Worm (Caenorhabditis elegans) whole organism, mixed stage, embryonic: ENCODE results near the gene ZC21.10.

Experiments used
- M03D4.4 ChIP-seq: sonication (generic microtip); optimal IDR thresholded peaks from 2 replicates; lab custom pipeline; 2017; ENCODE audit warnings: mild to moderate bottlenecking, missing genetic modification characterization, missing compliant biosample characterization
- blmp-1 ChIP-seq: fragments of 150-350 bp; optimal IDR thresholded peaks from 2 replicates; lab custom pipeline; 2014; ENCODE audit warnings: missing biosample characterization, missing genetic modification characterization
- ceh-43 ChIP-seq: fragments of 200-800 bp; sonication (Bioruptor generic); optimal IDR thresholded peaks from 2 replicates; lab custom pipeline; 2018; ENCODE audit warnings: mild to moderate bottlenecking, missing genetic modification characterization, moderate library complexity, missing compliant biosample characterization
- ceh-83 ChIP-seq: fragments of 200-800 bp; sonication (Bioruptor generic); optimal IDR thresholded peaks from 2 replicates; lab custom pipeline; 2018; ENCODE audit warnings: mild to moderate bottlenecking, missing genetic modification characterization, missing compliant biosample characterization
- ces-1 ChIP-seq: fragments of 150-350 bp; optimal IDR thresholded peaks from 2 replicates; lab custom pipeline; 2014; ENCODE audit warnings: missing biosample characterization, missing genetic modification reagents, missing genetic modification characterization
- elt-1 ChIP-seq: sonication (generic microtip); optimal IDR thresholded peaks from 2 replicates; lab custom pipeline; 2017; ENCODE audit warnings: missing genetic modification characterization, mild to moderate bottlenecking, missing compliant biosample characterization, antibody characterized with exemption, moderate library complexity, borderline replicate concordance; ENCODE audit not compliant: insufficient read depth
- elt-3 ChIP-seq: fragments of 150-350 bp; optimal IDR thresholded peaks from 2 replicates; lab custom pipeline; 2014; ENCODE audit warnings: missing biosample characterization, missing genetic modification characterization
- flh-1 ChIP-seq: fragments of 200-800 bp; sonication (Bioruptor generic); optimal IDR thresholded peaks from 2 replicates; lab custom pipeline; 2018; ENCODE audit warnings: mild to moderate bottlenecking, missing genetic modification characterization, moderate library complexity, missing compliant biosample characterization
- ham-2 ChIP-seq: fragments of 200-800 bp; sonication (Bioruptor generic); optimal IDR thresholded peaks from 2 replicates; lab custom pipeline; 2018; ENCODE audit warnings: mild to moderate bottlenecking, missing genetic modification characterization, missing compliant biosample characterization
- hlh-1 ChIP-seq: fragments of 150-350 bp; optimal IDR thresholded peaks from 2 replicates; lab custom pipeline; 2014; ENCODE audit warnings: missing biosample characterization, missing genetic modification reagents, missing genetic modification characterization
- lin-13 ChIP-seq: fragments of 150-350 bp; optimal IDR thresholded peaks from 2 replicates; lab custom pipeline; 2014; ENCODE audit warnings: missing biosample characterization, missing genetic modification characterization
- lsy-2 ChIP-seq: fragments of 150-350 bp; optimal IDR thresholded peaks from 2 replicates; lab custom pipeline; 2014; ENCODE audit warnings: missing biosample characterization, missing genetic modification characterization
- mab-5 ChIP-seq: fragments of 150-350 bp; optimal IDR thresholded peaks from 2 replicates; lab custom pipeline; 2014; ENCODE audit warnings: missing biosample characterization, missing genetic modification characterization
- mep-1 ChIP-seq: fragments of 150-350 bp; optimal IDR thresholded peaks from 2 replicates; lab custom pipeline; 2017; ENCODE audit warnings: missing biosample characterization, missing genetic modification reagents, missing genetic modification characterization, inconsistent platforms
- mls-2 ChIP-seq: sonication (generic microtip); optimal IDR thresholded peaks from 2 replicates; lab custom pipeline; 2016; ENCODE audit warnings: mild to moderate bottlenecking, missing genetic modification characterization, moderate library complexity, missing compliant biosample characterization
- nhr-12 ChIP-seq: fragments of 150-350 bp; optimal IDR thresholded peaks from 2 replicates; lab custom pipeline; 2014; ENCODE audit warnings: missing biosample characterization, missing genetic modification characterization
- nhr-2 ChIP-seq: fragments of 150-350 bp; optimal IDR thresholded peaks from 2 replicates; lab custom pipeline; 2014; ENCODE audit warnings: missing biosample characterization, missing genetic modification characterization
- nhr-237 ChIP-seq: fragments of 150-350 bp; optimal IDR thresholded peaks from 2 replicates; lab custom pipeline; 2014; ENCODE audit warnings: missing biosample characterization, missing genetic modification characterization
- nhr-28 ChIP-seq: fragments of 150-350 bp; optimal IDR thresholded peaks from 2 replicates; lab custom pipeline; 2014; ENCODE audit warnings: missing biosample characterization, missing genetic modification characterization
- nhr-76 ChIP-seq: sonication (generic microtip); optimal IDR thresholded peaks from 2 replicates; lab custom pipeline; 2017; ENCODE audit warnings: missing biosample characterization, missing genetic modification characterization
- pha-4 ChIP-seq: fragments of 150-350 bp; optimal IDR thresholded peaks from 2 replicates; lab custom pipeline; 2018; ENCODE audit warnings: missing biosample characterization, missing genetic modification reagents, missing genetic modification characterization
- sem-2 ChIP-seq: fragments of 200-800 bp; sonication (Bioruptor generic); optimal IDR thresholded peaks from 2 replicates; lab custom pipeline; 2018; ENCODE audit warnings: mild to moderate bottlenecking, missing genetic modification characterization, missing compliant biosample characterization
- snpc-4 ChIP-seq: fragments of 150-350 bp; optimal IDR thresholded peaks from 2 replicates; lab custom pipeline; 2014; ENCODE audit warnings: missing biosample characterization, missing genetic modification characterization
- sptf-1 ChIP-seq: sonication (generic microtip); optimal IDR thresholded peaks from 2 replicates; lab custom pipeline; 2017; ENCODE audit warnings: mild to moderate bottlenecking, missing genetic modification characterization, moderate library complexity, missing compliant biosample characterization
- tbx-8 ChIP-seq: fragments of 200-800 bp; sonication (Bioruptor generic); optimal IDR thresholded peaks from 2 replicates; lab custom pipeline; 2018; ENCODE audit warnings: mild to moderate bottlenecking, missing genetic modification characterization, moderate library complexity, missing compliant biosample characterization
- unc-39 ChIP-seq: fragments of 150-350 bp; optimal IDR thresholded peaks from 2 replicates; lab custom pipeline; 2014; ENCODE audit warnings: missing biosample characterization, missing genetic modification characterization
- unc-62 ChIP-seq: fragments of 150-350 bp; optimal IDR thresholded peaks from 2 replicates; lab custom pipeline; 2014; ENCODE audit warnings: missing biosample characterization, missing genetic modification reagents, missing genetic modification characterization
- zip-8 ChIP-seq: fragments of 150-350 bp; optimal IDR thresholded peaks from 2 replicates; lab custom pipeline; 2014; ENCODE audit warnings: missing biosample characterization, missing genetic modification characterization
- ztf-11 ChIP-seq: fragments of 150-350 bp; optimal IDR thresholded peaks from 2 replicates; lab custom pipeline; 2014; ENCODE audit warnings: missing biosample characterization, missing genetic modification characterization

The ZC21.10 gene

DNA sequence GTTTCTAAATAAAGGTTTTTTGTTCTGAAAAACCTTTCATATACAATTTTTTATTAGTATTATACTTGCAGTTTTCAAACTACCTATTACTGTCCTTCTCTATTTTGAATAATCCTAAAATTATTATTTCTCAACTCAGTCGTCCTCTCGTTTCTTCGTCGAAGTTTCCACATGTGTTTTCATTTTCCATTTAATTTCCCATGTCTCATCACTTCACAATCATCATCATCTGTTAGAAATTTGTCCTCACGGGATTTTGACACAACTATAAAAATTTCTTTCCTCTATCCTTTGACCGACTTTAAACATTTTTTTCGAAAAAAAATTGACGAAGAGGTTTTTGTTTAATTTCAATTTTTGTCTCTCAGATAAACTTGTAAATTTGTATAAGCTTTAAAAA lies 5.6 kb downstream of the ZC21.10 start:
- TF ChIP-seq elt-1 (tag; lab: Kevin White, UChicago) (no peak), elt-3 (no peak), tbx-8 (GFP tag; lab: Kevin White, UChicago) (no peak), flh-1 (GFP tag; lab: Kevin White, UChicago) (no peak)
- TF ChIP-seq, all 35 proteins: peak for 0

DNA sequence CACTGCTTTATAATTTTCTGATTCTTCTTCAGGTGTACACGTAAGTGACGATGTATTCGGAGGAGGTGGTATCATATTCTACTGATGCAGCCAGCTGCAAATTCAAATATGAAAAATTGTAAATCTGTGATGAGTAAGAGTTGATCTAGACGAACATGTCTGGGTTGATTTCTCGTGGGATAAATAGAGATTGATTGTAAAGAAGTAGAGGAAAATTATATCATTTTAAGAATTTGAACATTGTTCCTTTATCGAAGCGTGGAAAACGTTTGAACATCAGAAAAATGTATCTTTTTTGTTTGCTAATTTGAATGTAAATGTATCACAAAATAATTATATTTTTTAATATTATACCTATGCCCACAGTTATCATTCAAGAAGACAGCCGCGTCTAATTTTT lies 15.6 kb downstream of the ZC21.10 start, which contains the start of gene ZC21.6:
TSS of gene ZC21.6 (minus strand) at position 101 of the 400 bp plus-strand sequence.
- TF ChIP-seq lin-13 (tag; lab: Kevin White, UChicago) (no peak), unc-39 (no peak), nhr-76 (tag; lab: Kevin White, UChicago) (no peak), pha-4 (tag; lab: Kevin White, UChicago) (no peak), lsy-2 (tag; lab: Kevin White, UChicago) (no peak)

DNA sequence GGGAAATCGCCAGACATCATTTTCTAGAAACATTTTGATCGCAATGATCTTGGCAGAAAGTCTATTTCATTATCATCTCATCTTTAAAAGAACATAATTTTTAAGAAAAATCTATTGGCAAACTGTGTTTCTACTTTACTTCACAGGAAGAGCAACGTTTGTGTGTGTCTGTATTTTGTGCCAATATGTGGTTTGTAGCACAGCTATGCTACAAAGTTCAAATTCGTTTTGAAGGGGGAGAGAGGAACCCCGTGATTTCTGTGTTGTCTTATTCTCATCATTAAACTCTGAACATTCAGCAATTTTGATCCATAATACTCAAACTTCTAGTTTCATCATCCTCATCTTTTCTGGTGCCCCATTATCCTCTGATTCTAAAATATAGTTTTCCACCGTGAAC lies 21.8 kb downstream of the ZC21.10 start:
- TF ChIP-seq nhr-76 (tag; lab: Kevin White, UChicago) (no peak), tbx-8 (GFP tag; lab: Kevin White, UChicago) (no peak), ceh-43 (GFP tag; lab: Kevin White, UChicago) (no peak), flh-1 (GFP tag; lab: Kevin White, UChicago) (no peak), lin-13 (tag; lab: Kevin White, UChicago) (no peak), zip-8 (no peak), sem-2 (GFP tag; lab: Kevin White, UChicago) (no peak), lsy-2 (tag; lab: Kevin White, UChicago) (no peak), blmp-1 (no peak), M03D4.4 (tag; lab: Kevin White, UChicago) (no peak), nhr-2 (tag; lab: Kevin White, UChicago) (no peak), elt-3 (no peak), nhr-12 (no peak), elt-1 (tag; lab: Kevin White, UChicago) (no peak), nhr-237 (tag; lab: Kevin White, UChicago) (no peak), mep-1 (tag; lab: Kevin White, UChicago) (no peak), sptf-1 (no peak), ham-2 (GFP tag; lab: Kevin White, UChicago) (no peak)
- TF ChIP-seq, all 35 proteins: peak for 0

DNA sequence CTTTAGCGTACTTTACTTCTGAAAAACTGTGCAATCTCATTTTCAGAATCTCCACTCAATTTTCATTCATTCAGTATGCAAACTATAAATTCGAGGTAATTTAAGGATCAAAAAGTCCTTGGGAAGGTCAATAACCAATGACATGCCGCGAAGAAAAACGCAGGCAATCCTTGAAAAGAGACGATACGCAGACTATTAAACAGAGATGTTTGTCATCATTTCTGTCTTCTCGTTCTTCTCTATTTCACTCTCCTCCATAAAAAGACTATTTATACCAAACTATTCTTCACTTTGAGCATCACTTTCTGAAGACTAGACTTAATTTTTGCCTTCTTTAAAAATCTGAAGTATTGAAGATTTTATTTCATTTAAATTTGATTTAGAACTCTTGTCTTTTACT lies 22.3 kb downstream of the ZC21.10 start, which contains the start of gene C02D5.4:
TSS of gene C02D5.4 (plus strand) at position 41 of the 400 bp plus-strand sequence.
- TF ChIP-seq zip-8: no peak
- no peak for TF ChIP-seq hlh-1 (tag; lab: Kevin White, UChicago)
- TF ChIP-seq pha-4 (tag; lab: Kevin White, UChicago): no peak
- TF ChIP-seq mep-1 (tag; lab: Kevin White, UChicago): no peak
- TF ChIP-seq nhr-237 (tag; lab: Kevin White, UChicago): no peak
- no peak for TF ChIP-seq nhr-28
- no peak for TF ChIP-seq nhr-12
- TF ChIP-seq unc-62 (GFP tag; lab: Kevin White, UChicago): no peak
- no peak for TF ChIP-seq mls-2
- TF ChIP-seq lin-13 (tag; lab: Kevin White, UChicago): no peak
- TF ChIP-seq M03D4.4 (tag; lab: Kevin White, UChicago): no peak
- no peak for TF ChIP-seq sptf-1
- TF ChIP-seq ceh-83 (GFP tag; lab: Kevin White, UChicago): no peak
- no peak for TF ChIP-seq unc-39

DNA sequence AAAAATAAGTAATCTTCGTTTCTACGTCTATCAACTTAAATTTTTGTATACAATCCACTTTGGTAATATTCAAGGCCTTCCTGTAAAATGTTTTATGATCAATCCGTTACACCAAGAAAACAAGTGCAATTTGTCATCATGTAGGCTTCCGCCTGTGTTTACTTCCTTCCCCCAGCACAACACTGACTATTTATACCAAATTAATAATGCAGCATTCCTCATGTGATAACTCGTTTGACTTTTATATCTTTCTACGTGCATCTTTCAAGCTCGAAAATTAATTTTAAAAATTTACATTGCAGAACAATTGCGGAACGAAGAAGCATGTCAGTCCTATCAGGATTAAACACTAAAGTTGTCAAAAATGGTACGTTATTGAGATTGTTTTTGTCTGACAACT lies 24.6 kb downstream of the ZC21.10 start, which contains the start of gene gsto-2:
TSS of gene gsto-2 (plus strand) at position 301 of the 400 bp plus-strand sequence.
- TF ChIP-seq snpc-4 (tag; lab: Kevin White, UChicago) (no peak), lin-13 (tag; lab: Kevin White, UChicago) (no peak), mls-2 (no peak), ztf-11 (no peak), nhr-2 (tag; lab: Kevin White, UChicago) (no peak), sptf-1 (no peak), mab-5 (tag; lab: Kevin White, UChicago) (no peak)

DNA sequence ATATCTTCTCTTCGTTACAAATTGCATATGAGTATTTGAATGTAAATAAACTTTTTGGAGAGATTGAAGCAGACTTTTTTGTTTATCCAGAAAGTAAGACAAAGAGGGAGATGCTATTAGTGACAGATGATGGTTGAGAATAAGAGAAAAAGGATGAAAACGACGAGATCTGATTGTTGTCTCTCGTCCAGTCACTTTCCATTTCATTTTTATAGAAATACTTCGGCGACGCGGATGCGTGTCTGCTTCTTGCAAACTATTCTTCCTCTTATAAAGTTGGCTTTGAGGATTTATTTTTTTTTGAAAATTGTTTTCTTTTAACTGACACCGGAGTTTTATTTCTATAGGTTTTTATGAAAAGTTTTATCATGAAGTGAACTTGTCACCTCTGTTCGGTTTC lies 25.8 kb downstream of the ZC21.10 start:
- TF ChIP-seq blmp-1 (peak; percentile 16), ces-1 (GFP tag; lab: Kevin White, UChicago) (no peak)
